Worm (Caenorhabditis elegans) whole organism, L1 larva: ENCODE results near the gene C39D10.7.

Experiments
- C04F5.9 ChIP-seq: sonication (generic microtip); optimal IDR thresholded peaks from 2 replicates; lab custom pipeline; 2016; ENCODE audit warnings: missing genetic modification characterization, missing compliant biosample characterization
- C34B4.2 ChIP-seq: sonication (generic microtip); optimal IDR thresholded peaks from 2 replicates; lab custom pipeline; 2017; ENCODE audit warnings: mild to moderate bottlenecking, missing genetic modification characterization, missing compliant biosample characterization
- F16B12.6 ChIP-seq: fragments of 150-350 bp; optimal IDR thresholded peaks from 2 replicates; lab custom pipeline; 2014; ENCODE audit warnings: missing biosample characterization, missing genetic modification characterization
- Y116A8C.19 ChIP-seq: sonication (generic microtip); optimal IDR thresholded peaks from 2 replicates; lab custom pipeline; 2016; ENCODE audit warnings: missing compliant biosample characterization, missing genetic modification characterization, borderline replicate concordance
- aha-1 ChIP-seq: fragments of 150-350 bp; optimal IDR thresholded peaks from 2 replicates; lab custom pipeline; 2014; ENCODE audit warnings: missing biosample characterization, missing genetic modification characterization
- alr-1 ChIP-seq: fragments of 200-800 bp; sonication (Bioruptor generic); optimal IDR thresholded peaks from 2 replicates; lab custom pipeline; 2018; ENCODE audit warnings: borderline replicate concordance, mild to moderate bottlenecking, missing genetic modification characterization, missing compliant biosample characterization
- aly-2 ChIP-seq: fragments of 150-350 bp; optimal IDR thresholded peaks from 2 replicates; lab custom pipeline; 2014; ENCODE audit warnings: missing biosample characterization, missing genetic modification characterization
- blmp-1 ChIP-seq: fragments of 150-350 bp; optimal IDR thresholded peaks from 2 replicates; lab custom pipeline; 2014; ENCODE audit warnings: missing biosample characterization, missing genetic modification characterization
- ceh-8 ChIP-seq: fragments of 200-800 bp; sonication (Bioruptor generic); optimal IDR thresholded peaks from 2 replicates; lab custom pipeline; 2018; ENCODE audit warnings: mild to moderate bottlenecking, missing genetic modification characterization, moderate library complexity, missing compliant biosample characterization
- ceh-82 ChIP-seq, 3 experiments: fragments of 150-350 bp in 1 of 3; sonication (generic microtip) in 2 of 3; optimal IDR thresholded peaks; 2 replicates each; lab custom pipeline; 2014 to 2017; ENCODE audit warnings: missing biosample characterization in 3 of 3, missing genetic modification characterization in 3 of 3
- ceh-88 ChIP-seq: fragments of 200-800 bp; sonication (Bioruptor generic); IDR thresholded peaks from 2 replicates; pipeline ENCODE4 v1.3.6; 2022; ENCODE audit warnings: missing genetic modification characterization, missing compliant biosample characterization
- ceh-90 ChIP-seq: sonication (generic microtip); optimal IDR thresholded peaks from 2 replicates; lab custom pipeline; 2016; ENCODE audit warnings: missing genetic modification characterization, missing compliant biosample characterization
- dsc-1 ChIP-seq: sonication (generic microtip); optimal IDR thresholded peaks from 2 replicates; lab custom pipeline; 2016; ENCODE audit warnings: mild to moderate bottlenecking, missing genetic modification characterization, missing compliant biosample characterization
- egl-13 ChIP-seq: sonication (generic microtip); optimal IDR thresholded peaks from 2 replicates; lab custom pipeline; 2016; ENCODE audit warnings: missing genotype, missing genetic modification reagents, missing genetic modification characterization, missing compliant biosample characterization
- egl-27 ChIP-seq, 2 experiments: fragments of 150-350 bp in 1 of 2; sonication (generic microtip); optimal IDR thresholded peaks; 3 replicates each; lab custom pipeline; 2017 to 2018; ENCODE audit warnings: missing biosample characterization in 2 of 2, missing genetic modification characterization in 2 of 2, missing genetic modification reagents in 2 of 2
- elt-2 ChIP-seq: sonication (generic microtip); optimal IDR thresholded peaks from 2 replicates; lab custom pipeline; 2016; ENCODE audit warnings: missing genetic modification characterization, mild to moderate bottlenecking, inconsistent platforms, missing compliant biosample characterization, missing genetic modification reagents
- ets-5 ChIP-seq: fragments of 200-800 bp; sonication (Bioruptor generic); IDR thresholded peaks from 2 replicates; pipeline ENCODE4 v1.3.6; 2022; ENCODE audit warnings: missing genetic modification characterization, missing compliant biosample characterization
- fkh-10 ChIP-seq: sonication (generic microtip); optimal IDR thresholded peaks from 2 replicates; lab custom pipeline; 2017; ENCODE audit warnings: missing biosample characterization, missing genetic modification reagents, missing genetic modification characterization
- fos-1 ChIP-seq: fragments of 150-350 bp; optimal IDR thresholded peaks from 2 replicates; lab custom pipeline; 2014; ENCODE audit warnings: missing biosample characterization, missing genetic modification characterization
- hlh-17 ChIP-seq: fragments of 200-800 bp; sonication (Bioruptor generic); optimal IDR thresholded peaks from 2 replicates; lab custom pipeline; 2018; ENCODE audit warnings: missing genetic modification characterization, mild to moderate bottlenecking, missing compliant biosample characterization, moderate library complexity, borderline replicate concordance
- hlh-4 ChIP-seq: sonication (generic microtip); optimal IDR thresholded peaks from 2 replicates; lab custom pipeline; 2016; ENCODE audit warnings: mild to moderate bottlenecking, missing genetic modification characterization, missing compliant biosample characterization
- irx-1 ChIP-seq: sonication (generic microtip); optimal IDR thresholded peaks from 2 replicates; lab custom pipeline; 2016; ENCODE audit warnings: missing genetic modification characterization, missing compliant biosample characterization
- isw-1 ChIP-seq: fragments of 200-800 bp; sonication (Bioruptor generic); IDR thresholded peaks from 2 replicates; pipeline ENCODE4 v1.3.6; 2022; ENCODE audit warnings: missing genetic modification characterization, missing compliant biosample characterization
- lin-13 ChIP-seq: fragments of 150-350 bp; optimal IDR thresholded peaks from 2 replicates; lab custom pipeline; 2014; ENCODE audit warnings: missing biosample characterization, missing genetic modification reagents, missing genetic modification characterization
- lin-14 ChIP-seq: fragments of 200-800 bp; sonication (Bioruptor generic); optimal IDR thresholded peaks from 2 replicates; lab custom pipeline; 2018; ENCODE audit warnings: mild to moderate bottlenecking, missing genetic modification characterization, moderate library complexity, missing compliant biosample characterization
- lin-35 ChIP-seq, 2 experiments: fragments of 150-350 bp; optimal IDR thresholded peaks; 2 replicates each; lab custom pipeline; 2014; ENCODE audit warnings: missing biosample characterization in 2 of 2, missing genetic modification characterization in 2 of 2, missing genetic modification reagents in 2 of 2
- lin-39 ChIP-seq: fragments of 150-350 bp; optimal IDR thresholded peaks from 2 replicates; lab custom pipeline; 2014; ENCODE audit warnings: missing biosample characterization, missing genetic modification reagents, missing genetic modification characterization
- mab-9 ChIP-seq: fragments of 200-800 bp; sonication (Bioruptor generic); IDR thresholded peaks from 2 replicates; pipeline ENCODE4 v1.3.6; 2022; ENCODE audit warnings: missing genetic modification reagents, missing genetic modification characterization, missing compliant biosample characterization
- mef-2 ChIP-seq: fragments of 150-350 bp; optimal IDR thresholded peaks from 2 replicates; lab custom pipeline; 2014; ENCODE audit warnings: missing biosample characterization, missing genetic modification characterization
- nhr-12 ChIP-seq: sonication (generic microtip); optimal IDR thresholded peaks from 2 replicates; lab custom pipeline; 2017; ENCODE audit warnings: missing biosample characterization, missing genetic modification characterization
- nhr-28 ChIP-seq: fragments of 150-350 bp; optimal IDR thresholded peaks from 2 replicates; lab custom pipeline; 2014; ENCODE audit warnings: missing biosample characterization, missing genetic modification characterization
- nhr-47 ChIP-seq: sonication (generic microtip); optimal IDR thresholded peaks from 2 replicates; lab custom pipeline; 2016; ENCODE audit warnings: mild to moderate bottlenecking, missing genetic modification characterization, moderate library complexity, missing compliant biosample characterization
- nhr-71 ChIP-seq: sonication (generic microtip); optimal IDR thresholded peaks from 2 replicates; lab custom pipeline; 2016; ENCODE audit warnings: mild to moderate bottlenecking, missing genetic modification characterization, moderate library complexity, missing compliant biosample characterization
- nhr-84 ChIP-seq: sonication (generic microtip); optimal IDR thresholded peaks from 2 replicates; lab custom pipeline; 2017; ENCODE audit warnings: missing biosample characterization, missing genetic modification characterization
- nhr-90 ChIP-seq: sonication (generic microtip); optimal IDR thresholded peaks from 2 replicates; lab custom pipeline; 2016; ENCODE audit warnings: mild to moderate bottlenecking, missing genetic modification characterization, missing compliant biosample characterization; ENCODE audit not compliant: poor library complexity
- pag-3 ChIP-seq: sonication (generic microtip); optimal IDR thresholded peaks from 2 replicates; lab custom pipeline; 2017; ENCODE audit warnings: missing genetic modification characterization, mild to moderate bottlenecking, missing compliant biosample characterization, antibody characterized with exemption, borderline replicate concordance; ENCODE audit not compliant: insufficient read depth
- pax-3 ChIP-seq: fragments of 200-800 bp; sonication (Bioruptor generic); optimal IDR thresholded peaks from 2 replicates; lab custom pipeline; 2018; ENCODE audit warnings: mild to moderate bottlenecking, missing genetic modification characterization, moderate library complexity, missing compliant biosample characterization
- rnt-1 ChIP-seq: sonication (generic microtip); optimal IDR thresholded peaks from 2 replicates; lab custom pipeline; 2016; ENCODE audit warnings: mild to moderate bottlenecking, missing genetic modification characterization, moderate library complexity, missing compliant biosample characterization
- skn-1 ChIP-seq: fragments of 150-350 bp; optimal IDR thresholded peaks from 2 replicates; lab custom pipeline; 2014; ENCODE audit warnings: missing biosample characterization, missing genetic modification characterization
- snpc-4 ChIP-seq: fragments of 150-350 bp; optimal IDR thresholded peaks from 2 replicates; lab custom pipeline; 2014; ENCODE audit warnings: missing biosample characterization, missing genetic modification characterization
- snu-23 ChIP-seq: sonication (generic microtip); optimal IDR thresholded peaks from 2 replicates; lab custom pipeline; 2016; ENCODE audit warnings: missing genetic modification characterization, missing compliant biosample characterization
- sup-37 ChIP-seq: fragments of 200-800 bp; sonication (Bioruptor generic); optimal IDR thresholded peaks from 2 replicates; lab custom pipeline; 2018; ENCODE audit warnings: mild to moderate bottlenecking, missing genetic modification characterization, missing compliant biosample characterization
- tbx-2 ChIP-seq: sonication (generic microtip); optimal IDR thresholded peaks from 2 replicates; lab custom pipeline; 2016; ENCODE audit warnings: missing genetic modification characterization, missing compliant biosample characterization
- unc-130 ChIP-seq: fragments of 150-350 bp; optimal IDR thresholded peaks from 2 replicates; lab custom pipeline; 2017; ENCODE audit warnings: missing biosample characterization, missing genetic modification characterization, inconsistent platforms
- vab-15 ChIP-seq: sonication (generic microtip); optimal IDR thresholded peaks from 2 replicates; lab custom pipeline; 2017; ENCODE audit warnings: missing genotype, mild to moderate bottlenecking, missing genetic modification characterization, missing compliant biosample characterization
- zag-1 ChIP-seq: fragments of 150-350 bp; optimal IDR thresholded peaks from 2 replicates; lab custom pipeline; 2014; ENCODE audit warnings: missing biosample characterization, missing genetic modification characterization
- ztf-11 ChIP-seq, 2 experiments: sonication (generic microtip); optimal IDR thresholded peaks; 2 replicates each; lab custom pipeline; 2016 to 2017; ENCODE audit warnings: missing genetic modification characterization in 2 of 2, missing biosample characterization in 1 of 2, missing compliant biosample characterization in 1 of 2

C39D10.7 gene

ce11 chrX:7951578-7951977 is 37.8 kb upstream of the C39D10.7 start (continued):
- TF ChIP-seq pag-3 = peak; percentile 90
- TF ChIP-seq hlh-17 (GFP tag; lab: Kevin White, UChicago) = no peak
- TF ChIP-seq egl-27 (tag; optimal IDR thresholded peaks at IDR 0.05; lab: Kevin White, UChicago) = no peak
- no peak for TF ChIP-seq zag-1 (tag; lab: Kevin White, UChicago)
- no peak for TF ChIP-seq ets-5 (GFP tag; lab: Robert Waterston, UW)
- TF ChIP-seq aha-1 (tag; lab: Kevin White, UChicago) = peak; percentile 65
- TF ChIP-seq alr-1 (tag; lab: Kevin White, UChicago) = no peak
- TF ChIP-seq snpc-4 (tag; lab: Kevin White, UChicago) = peak; percentile 71
- TF ChIP-seq tbx-2 (tag; lab: Kevin White, UChicago) = peak; percentile 95
- TF ChIP-seq isw-1 (GFP tag; lab: Robert Waterston, UW) = peak; percentile 83
- peak; percentile 98 for TF ChIP-seq dsc-1
- TF ChIP-seq nhr-71 = peak; percentile 97
- TF ChIP-seq ceh-90 (tag; lab: Kevin White, UChicago) = no peak
- TF ChIP-seq mef-2 (tag; lab: Kevin White, UChicago) = peak; percentile 18
- no peak for TF ChIP-seq nhr-12 (tag; lab: Kevin White, UChicago)
- TF ChIP-seq pax-3 (tag; lab: Kevin White, UChicago) = peak; percentile 91
- TF ChIP-seq snu-23 (GFP tag; lab: Kevin White, UChicago) = peak; percentile 94
- peak; percentile 89 for TF ChIP-seq lin-13 (GFP tag; lab: Kevin White, UChicago)
- TF ChIP-seq C04F5.9 (tag; lab: Kevin White, UChicago) = peak; percentile 44
- TF ChIP-seq fos-1 = peak; percentile 48
- peak; percentile 96 for TF ChIP-seq nhr-47 (tag; lab: Kevin White, UChicago)
- TF ChIP-seq egl-13 = peak; percentile 92
- TF ChIP-seq irx-1 (tag; lab: Kevin White, UChicago) = peak; percentile 81
- TF ChIP-seq F16B12.6 (tag; lab: Kevin White, UChicago) = peak; percentile 9
- peak in 1 of 2 experiments; percentile 91 for TF ChIP-seq ztf-11 (tag; optimal IDR thresholded peaks at IDR 0.05; lab: Kevin White, UChicago)
- TF ChIP-seq skn-1 (tag; lab: Kevin White, UChicago) = peak; percentile 71
- peak; percentile 64 for TF ChIP-seq lin-39 (tag; lab: Kevin White, UChicago)
- peak; percentile 61 for TF ChIP-seq unc-130 (tag; lab: Kevin White, UChicago)
- no peak for TF ChIP-seq Y116A8C.19
- peak; percentile 68 for TF ChIP-seq ceh-88 (GFP tag; lab: Robert Waterston, UW)
- TF ChIP-seq lin-35 (GFP tag; optimal IDR thresholded peaks at IDR 0.05; lab: Kevin White, UChicago) = peak; percentile 76 to 86
- peak; percentile 44 to 80 (median 75) for TF ChIP-seq ceh-82 (tag; optimal IDR thresholded peaks at IDR 0.05; lab: Kevin White, UChicago)
- TF ChIP-seq mab-9 = peak; percentile 83; the same call in 1 of the 2 replicates
- peak; percentile 75 for TF ChIP-seq nhr-90
- TF ChIP-seq fkh-10 (GFP tag; lab: Kevin White, UChicago) = peak; percentile 57
- TF ChIP-seq aly-2 (tag; lab: Kevin White, UChicago) = no peak
- peak; percentile 33 for TF ChIP-seq hlh-4 (tag; lab: Kevin White, UChicago)
- TF ChIP-seq sup-37 (GFP tag; lab: Kevin White, UChicago) = peak; percentile 63
- TF ChIP-seq nhr-84 (tag; lab: Kevin White, UChicago) = no peak
- TF ChIP-seq blmp-1 (tag; lab: Kevin White, UChicago) = peak; percentile 60
- TF ChIP-seq vab-15 (tag; lab: Kevin White, UChicago) = peak; percentile 90

DNA sequence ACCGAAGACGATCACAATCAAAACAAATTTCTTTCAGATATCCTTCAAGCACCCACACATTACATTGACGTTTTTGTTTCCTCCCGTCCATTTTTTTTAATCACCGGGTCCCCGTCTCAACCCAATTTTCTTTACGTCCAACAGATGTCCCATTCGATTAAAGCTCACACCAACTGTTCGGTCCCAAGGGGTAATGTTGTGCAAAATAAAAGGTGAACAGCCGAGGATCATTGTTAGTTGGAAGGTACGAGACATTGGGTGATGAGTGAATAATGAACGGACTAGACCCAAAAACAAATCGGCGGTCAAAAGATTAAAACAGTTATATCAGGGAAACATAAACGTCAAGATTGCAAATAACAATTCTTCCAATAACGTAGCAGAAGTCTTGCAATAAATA is 31.7 kb upstream of the C39D10.7 start:
- TF ChIP-seq nhr-71 = no peak
- TF ChIP-seq alr-1 (tag; lab: Kevin White, UChicago) = no peak
- TF ChIP-seq nhr-28 = no peak
- no peak for TF ChIP-seq tbx-2 (tag; lab: Kevin White, UChicago)
- peak; percentile 46 for TF ChIP-seq lin-14 (GFP tag; lab: Kevin White, UChicago)
- peak; percentile 45 for TF ChIP-seq rnt-1 (tag; lab: Kevin White, UChicago)
- no peak for TF ChIP-seq ceh-8 (GFP tag; lab: Kevin White, UChicago)
- TF ChIP-seq elt-2 (tag; lab: Kevin White, UChicago) = no peak
- no peak for TF ChIP-seq blmp-1 (tag; lab: Kevin White, UChicago)
- no peak for TF ChIP-seq C34B4.2 (tag; lab: Kevin White, UChicago)
